Fruit fly (Drosophila melanogaster) whole organism: ENCODE results near the gene gish.

Source experiments
- pan ChIP-seq: fragments of >200 bp; optimal IDR thresholded peaks from 2 replicates; lab custom pipeline; 2017
- psq ChIP-seq: fragments of >200 bp; optimal IDR thresholded peaks from 2 replicates; lab custom pipeline; 2017
- usp ChIP-seq: fragments of >200 bp; optimal IDR thresholded peaks from 2 replicates; lab custom pipeline; 2017; ENCODE audit warnings: missing biosample characterization, missing genetic modification characterization, mixed read lengths

DNA sequence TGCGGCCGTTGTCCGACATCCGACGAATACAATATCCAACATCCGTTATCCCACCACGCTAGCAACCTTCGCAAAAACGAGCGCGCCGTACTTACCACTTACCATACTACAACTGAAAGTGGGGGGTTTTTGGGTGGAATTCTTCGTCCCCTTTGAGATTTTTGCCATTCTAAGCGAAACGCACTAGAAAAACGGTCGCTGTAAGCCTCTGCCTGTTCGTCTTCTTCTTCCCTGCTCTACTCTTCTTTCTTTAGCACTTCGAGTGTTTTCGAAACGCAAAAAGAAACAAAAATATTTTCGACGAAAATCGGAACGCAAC lies 22.8 kb upstream of the gish start:
- TF ChIP-seq pan (lab: Kevin White, UChicago) (no peak), usp (GFP tag; lab: Kevin White, UChicago) (no peak), psq (lab: Kevin White, UChicago) (no peak)
